Worm (Caenorhabditis elegans) whole organism, L3 larva: Measurements from ENCODE around the gene art-1.
A peak's percentile ranks its signal among the peaks of the same experiment; 100 is the strongest.

Source experiments
- R02D3.7 ChIP-seq: fragments of 150-350 bp; optimal IDR thresholded peaks from 2 replicates; lab custom pipeline; 2014; ENCODE audit warnings: missing biosample characterization, missing genetic modification characterization
- ceh-16 ChIP-seq: sonication (generic microtip); optimal IDR thresholded peaks from 2 replicates; lab custom pipeline; 2017; ENCODE audit warnings: missing biosample characterization, missing genetic modification characterization
- ceh-82 ChIP-seq: fragments of 150-350 bp; optimal IDR thresholded peaks from 2 replicates; lab custom pipeline; 2014; ENCODE audit warnings: missing biosample characterization, missing genetic modification characterization
- ceh-9 ChIP-seq: sonication (generic microtip); optimal IDR thresholded peaks from 2 replicates; lab custom pipeline; 2018; ENCODE audit warnings: missing biosample characterization, missing genetic modification characterization
- daf-12 ChIP-seq: fragments of 150-350 bp; optimal IDR thresholded peaks from 2 replicates; lab custom pipeline; 2014; ENCODE audit warnings: missing biosample characterization, missing genetic modification reagents, missing genetic modification characterization
- egl-27 ChIP-seq: sonication (generic microtip); optimal IDR thresholded peaks from 4 replicates; lab custom pipeline; 2017; ENCODE audit warnings: missing biosample characterization, missing genetic modification reagents, missing genetic modification characterization
- eor-1 ChIP-seq, 2 experiments: fragments of 150-350 bp; optimal IDR thresholded peaks; 2 replicates each; lab custom pipeline; 2014 to 2018; ENCODE audit warnings: missing biosample characterization in 2 of 2, missing genetic modification characterization in 2 of 2
- fkh-10 ChIP-seq: sonication (generic microtip); optimal IDR thresholded peaks from 2 replicates; lab custom pipeline; 2017; ENCODE audit warnings: missing biosample characterization, missing genetic modification reagents, missing genetic modification characterization
- fkh-2 ChIP-seq: fragments of 150-350 bp; optimal IDR thresholded peaks from 2 replicates; lab custom pipeline; 2014; ENCODE audit warnings: missing biosample characterization, missing genetic modification reagents, missing genetic modification characterization
- fos-1 ChIP-seq: fragments of 150-350 bp; optimal IDR thresholded peaks from 2 replicates; lab custom pipeline; 2014; ENCODE audit warnings: missing biosample characterization, missing genetic modification characterization
- lin-15B ChIP-seq: fragments of 150-350 bp; optimal IDR thresholded peaks from 2 replicates; lab custom pipeline; 2014; ENCODE audit warnings: missing biosample characterization, missing genetic modification characterization
- nhr-12 ChIP-seq: fragments of 150-350 bp; optimal IDR thresholded peaks from 2 replicates; lab custom pipeline; 2014; ENCODE audit warnings: missing biosample characterization, missing genetic modification characterization
- nhr-23 ChIP-seq: fragments of 150-350 bp; optimal IDR thresholded peaks from 2 replicates; lab custom pipeline; 2014; ENCODE audit warnings: missing biosample characterization, missing genetic modification reagents, missing genetic modification characterization
- nhr-237 ChIP-seq: fragments of 150-350 bp; optimal IDR thresholded peaks from 2 replicates; lab custom pipeline; 2014; ENCODE audit warnings: missing biosample characterization, missing genetic modification characterization
- nhr-25 ChIP-seq: sonication (generic microtip); optimal IDR thresholded peaks from 2 replicates; lab custom pipeline; 2017; ENCODE audit warnings: missing biosample characterization, missing genetic modification characterization
- nhr-28 ChIP-seq: fragments of 150-350 bp; optimal IDR thresholded peaks from 2 replicates; lab custom pipeline; 2014; ENCODE audit warnings: missing biosample characterization, missing genetic modification characterization
- pha-4 ChIP-seq: fragments of 150-350 bp; optimal IDR thresholded peaks from 2 replicates; lab custom pipeline; 2014; ENCODE audit warnings: missing biosample characterization, missing genetic modification reagents, missing genetic modification characterization
- pqm-1 ChIP-seq: fragments of 150-350 bp; optimal IDR thresholded peaks from 2 replicates; lab custom pipeline; 2017; ENCODE audit warnings: missing biosample characterization, missing genetic modification characterization, inconsistent platforms
- sea-2 ChIP-seq: fragments of 150-350 bp; sonication (generic microtip); optimal IDR thresholded peaks from 4 replicates; lab custom pipeline; 2014; ENCODE audit warnings: missing biosample characterization, missing genetic modification reagents, missing genetic modification characterization
- skn-1 ChIP-seq: fragments of 150-350 bp; optimal IDR thresholded peaks from 2 replicates; lab custom pipeline; 2014; ENCODE audit warnings: missing biosample characterization, missing genetic modification characterization
- tbx-2 ChIP-seq: sonication (generic microtip); optimal IDR thresholded peaks from 2 replicates; lab custom pipeline; 2016; ENCODE audit warnings: mild to moderate bottlenecking, missing genetic modification characterization, missing compliant biosample characterization
- unc-62 ChIP-seq: fragments of 150-350 bp; sonication (generic microtip); optimal IDR thresholded peaks from 4 replicates; lab custom pipeline; 2014; ENCODE audit warnings: missing biosample characterization, missing genetic modification reagents, missing genetic modification characterization
- ztf-11 ChIP-seq: fragments of 150-350 bp; optimal IDR thresholded peaks from 2 replicates; lab custom pipeline; 2014; ENCODE audit warnings: missing biosample characterization, missing genetic modification characterization
- ztf-4 ChIP-seq: fragments of 150-350 bp; optimal IDR thresholded peaks from 2 replicates; lab custom pipeline; 2014; ENCODE audit warnings: missing biosample characterization, missing genetic modification characterization

Gene art-1

ce11 chrII:6926488-6926887, 45.5 kb downstream of the art-1 start (continued):
- no peak for TF ChIP-seq sea-2 (GFP tag; lab: Kevin White, UChicago)
- TF ChIP-seq skn-1 (tag; lab: Kevin White, UChicago) = peak; percentile 79
- no peak for TF ChIP-seq nhr-12 (tag; lab: Kevin White, UChicago)
- TF ChIP-seq ztf-4 (tag; lab: Kevin White, UChicago) = no peak
- TF ChIP-seq unc-62 (GFP tag; lab: Kevin White, UChicago) = peak; percentile 6
- no peak for TF ChIP-seq ceh-9 (tag; lab: Kevin White, UChicago)
- no peak for TF ChIP-seq fkh-2 (tag; lab: Kevin White, UChicago)
- TF ChIP-seq eor-1 (tag; optimal IDR thresholded peaks at IDR 0.05; lab: Kevin White, UChicago) = no peak
- TF ChIP-seq lin-15B = peak; percentile 38
- no peak for TF ChIP-seq ztf-11
- no peak for TF ChIP-seq ceh-82 (tag; lab: Kevin White, UChicago)
- peak; percentile 68 for TF ChIP-seq pha-4 (tag; lab: Kevin White, UChicago)
- no peak for TF ChIP-seq nhr-28
- peak; percentile 46 for TF ChIP-seq nhr-23 (tag; lab: Kevin White, UChicago)
- peak; percentile 37 for TF ChIP-seq nhr-25 (tag; lab: Kevin White, UChicago)
- TF ChIP-seq, all 47 proteins: peak for 21

- TF ChIP-seq nhr-237 (tag; lab: Kevin White, UChicago) (no peak), daf-12 (no peak)
Observed at ce11 chrII:6926054-6926453, 46.0 kb downstream of the art-1 start.

ce11 chrII:6923792-6924191, 48.2 kb downstream of the art-1 start:
- TF ChIP-seq nhr-237 (tag; lab: Kevin White, UChicago) = no peak
- no peak for TF ChIP-seq fos-1 (tag; lab: Kevin White, UChicago)
- TF ChIP-seq nhr-23 (tag; lab: Kevin White, UChicago) = no peak
- no peak for TF ChIP-seq pqm-1 (tag; lab: Kevin White, UChicago)
- TF ChIP-seq ceh-9 (tag; lab: Kevin White, UChicago) = no peak
- no peak for TF ChIP-seq ceh-16
- no peak for TF ChIP-seq sea-2 (GFP tag; lab: Kevin White, UChicago)
- TF ChIP-seq lin-15B = no peak
- no peak for TF ChIP-seq tbx-2 (tag; lab: Kevin White, UChicago)
- no peak for TF ChIP-seq egl-27 (tag; lab: Kevin White, UChicago)
- TF ChIP-seq R02D3.7 (tag; lab: Kevin White, UChicago) = no peak
- TF ChIP-seq fkh-10 = no peak
- TF ChIP-seq, all 47 proteins: peak for 0
